Fruit fly (Drosophila melanogaster): ENCODE results near the gene CG42834.

DNA sequence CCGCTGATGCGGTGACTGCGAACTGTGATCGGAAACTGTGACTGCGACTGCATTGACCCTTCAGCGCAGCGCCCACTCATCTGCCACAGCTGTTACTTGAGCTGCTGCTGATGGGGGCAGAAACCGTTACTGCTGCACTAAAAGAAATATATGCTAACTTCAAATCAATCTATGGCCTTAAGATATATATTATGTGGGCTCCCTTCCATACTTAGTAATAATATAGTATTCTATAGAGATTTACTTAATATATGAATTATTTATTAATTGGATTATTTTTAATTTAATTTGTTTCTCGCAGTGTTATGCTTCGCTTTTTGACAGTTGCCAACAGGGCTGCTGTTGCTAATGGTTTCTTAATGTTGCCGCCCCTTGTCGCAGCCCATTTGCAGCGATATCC, 39.5 kb upstream of the CG42834 start:
- TF ChIP-seq CG8924 (tag; optimal IDR thresholded peaks at IDR 0.05) (no peak), CkIIα-i1 (GFP tag; IDR thresholded peaks at IDR 0.05) (no peak), Atf6 (GFP tag; IDR thresholded peaks at IDR 0.05) (no peak), Lim3 (GFP tag; IDR thresholded peaks at IDR 0.05) (no peak), zen2 (GFP tag; IDR thresholded peaks at IDR 0.05; ENCODE audit: partially characterized antibody) (no peak), Kr (GFP tag; optimal IDR thresholded peaks at IDR 0.05) (no peak), Lpt (GFP tag; optimal IDR thresholded peaks at IDR 0.05) (no peak), CG6813 (GFP tag; optimal IDR thresholded peaks at IDR 0.05) (no peak), Atf3 (GFP tag; optimal IDR thresholded peaks at IDR 0.05) (no peak)
